Worm (Caenorhabditis elegans): Measurements from ENCODE around the gene pkhm-2.

pkhm-2 gene

DNA sequence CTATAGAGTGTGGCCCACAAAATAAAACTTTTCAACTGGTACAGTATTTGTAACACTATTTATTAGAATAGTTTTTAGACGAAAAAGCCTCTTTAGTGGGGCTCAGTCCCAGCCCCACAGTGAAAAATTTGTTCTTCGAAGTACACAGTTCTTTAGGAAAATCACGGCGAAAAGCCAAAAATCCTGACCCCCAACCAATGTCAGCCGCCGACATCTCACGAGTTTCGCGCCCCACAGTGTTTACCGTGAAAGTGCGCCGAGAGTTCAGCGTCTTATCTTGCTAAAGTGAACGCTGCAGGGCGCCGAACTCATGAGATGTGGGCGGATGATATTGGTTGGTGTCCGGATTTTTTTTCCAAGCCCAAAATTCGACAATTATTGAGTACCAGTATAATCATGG, 10.3 kb downstream of the pkhm-2 start:
- TF ChIP-seq snpc-4 (tag; optimal IDR thresholded peaks at IDR 0.05), result peak; percentile 77
- TF ChIP-seq nhr-76 (tag; optimal IDR thresholded peaks at IDR 0.05), result no peak
- no peak for TF ChIP-seq eor-1 (tag; optimal IDR thresholded peaks at IDR 0.05)
- TF ChIP-seq elt-2 (tag; optimal IDR thresholded peaks at IDR 0.05), result no peak
- no peak for TF ChIP-seq lsy-12 (tag; optimal IDR thresholded peaks at IDR 0.05)

DNA sequence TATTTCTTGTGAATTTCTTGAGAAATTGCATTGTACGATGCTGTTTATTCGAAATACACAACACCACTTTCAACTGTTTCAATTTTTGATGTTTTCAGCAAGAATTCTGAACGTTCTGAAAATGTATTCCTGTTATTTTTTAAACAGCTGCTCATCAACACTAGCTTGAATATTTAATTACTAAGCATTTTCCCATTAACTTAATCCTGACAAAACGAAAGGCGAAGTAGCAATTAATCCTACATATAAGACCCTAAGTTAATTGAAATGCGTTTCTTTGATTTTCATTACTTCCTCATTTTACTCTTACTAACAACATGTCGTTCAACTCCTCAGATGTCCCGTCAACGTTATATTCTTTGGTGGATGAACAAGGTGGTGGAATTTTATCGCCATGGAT, 12.8 kb downstream of the pkhm-2 start, which contains the start of gene ocr-3:
Gene ocr-3, plus strand, starts transcription at position 301 of the 400 bp plus-strand sequence.
- TF ChIP-seq egl-5 (tag; optimal IDR thresholded peaks at IDR 0.05), result no peak

DNA sequence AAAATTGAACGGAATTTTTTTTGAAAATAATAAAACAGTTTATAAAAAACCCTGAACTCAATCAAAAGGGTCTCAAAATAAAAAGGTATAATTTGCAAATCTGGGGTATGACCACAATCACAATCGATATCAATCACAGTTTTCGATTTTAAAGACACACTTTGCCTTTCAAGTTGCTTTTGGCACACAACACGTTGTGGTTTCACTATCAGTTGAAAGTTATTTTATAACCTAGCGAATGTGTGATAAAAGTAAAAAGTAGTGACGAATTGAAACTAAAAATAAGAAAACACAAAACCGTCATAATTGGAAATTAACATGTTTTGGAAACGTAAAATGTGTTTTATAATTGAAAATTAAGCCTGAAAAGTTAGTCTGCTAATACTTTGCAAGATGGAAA, 13.6 kb downstream of the pkhm-2 start:
- TF ChIP-seq nhr-77 (tag; optimal IDR thresholded peaks at IDR 0.05) (no peak), nhr-76 (tag; optimal IDR thresholded peaks at IDR 0.05) (no peak), snpc-4 (tag; optimal IDR thresholded peaks at IDR 0.05) (no peak), pqm-1 (tag; optimal IDR thresholded peaks at IDR 0.05) (peak; percentile 82), nhr-23 (tag; optimal IDR thresholded peaks at IDR 0.05) (no peak), fos-1 (tag; optimal IDR thresholded peaks at IDR 0.05) (no peak), elt-2 (tag; optimal IDR thresholded peaks at IDR 0.05) (peak; percentile 75), pha-4 (tag; optimal IDR thresholded peaks at IDR 0.05) (no peak)

DNA sequence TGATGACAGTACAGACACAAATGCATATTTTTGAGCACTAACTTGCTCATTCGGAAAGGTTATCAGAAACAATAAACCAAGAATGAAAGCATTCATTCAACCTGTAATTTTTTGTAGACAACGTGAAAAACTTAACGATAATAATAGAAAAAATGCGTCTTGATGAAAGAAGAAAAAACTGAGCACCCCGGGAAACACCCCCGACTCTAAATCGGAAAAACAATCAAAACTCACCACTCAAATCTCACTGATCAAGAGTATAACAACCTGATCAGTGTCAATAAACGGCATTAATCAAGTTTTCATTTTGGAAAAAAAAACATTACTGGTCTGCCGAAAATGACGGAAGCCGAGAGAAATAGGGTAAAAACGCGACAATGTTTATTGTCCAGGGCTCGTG, 15.1 kb downstream of the pkhm-2 start, which contains the start of gene T10B10.8:
Gene T10B10.8, minus strand, starts transcription at position 101 of the 400 bp plus-strand sequence.
- TF ChIP-seq lin-15B (tag; optimal IDR thresholded peaks at IDR 0.05) (no peak), lsy-12 (tag; optimal IDR thresholded peaks at IDR 0.05) (no peak), mml-1 (tag; optimal IDR thresholded peaks at IDR 0.05) (no peak), jun-1 (tag; optimal IDR thresholded peaks at IDR 0.05) (no peak), elt-3 (tag; optimal IDR thresholded peaks at IDR 0.05) (no peak), pha-4 (tag; optimal IDR thresholded peaks at IDR 0.05) (peak; percentile 40)

DNA sequence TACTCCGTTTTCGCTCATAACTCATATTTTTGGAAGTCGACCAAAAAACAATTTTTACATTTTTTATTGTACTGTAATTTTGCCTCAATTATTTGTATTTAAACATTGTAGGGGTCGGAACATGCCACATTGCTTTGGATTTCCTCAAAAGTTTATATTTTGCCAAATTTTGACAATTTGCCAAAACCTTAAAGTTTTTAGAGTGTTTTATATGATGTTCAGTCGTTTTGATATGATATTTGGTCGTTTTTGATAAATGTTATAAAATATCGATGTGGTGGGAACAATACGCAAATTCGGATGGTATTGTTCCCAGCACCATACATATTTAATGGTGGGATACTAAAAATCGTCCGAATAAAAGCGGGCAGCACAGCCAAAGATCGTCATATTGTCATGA, 17.2 kb downstream of the pkhm-2 start, which contains the start of gene T10B10.9:
Gene T10B10.9, plus strand, starts transcription at position 301 of the 400 bp plus-strand sequence.
- TF ChIP-seq ztf-4 (tag; optimal IDR thresholded peaks at IDR 0.05) (no peak), elt-3 (tag; optimal IDR thresholded peaks at IDR 0.05) (no peak), skn-1 (tag; optimal IDR thresholded peaks at IDR 0.05) (no peak), nhr-237 (tag; optimal IDR thresholded peaks at IDR 0.05) (no peak), egl-27 (tag; optimal IDR thresholded peaks at IDR 0.05) (no peak), lsy-12 (tag; optimal IDR thresholded peaks at IDR 0.05) (no peak), snpc-4 (tag; optimal IDR thresholded peaks at IDR 0.05) (no peak), pqm-1 (tag; optimal IDR thresholded peaks at IDR 0.05) (no peak), elt-1 (tag; optimal IDR thresholded peaks at IDR 0.05) (no peak), fkh-2 (tag; optimal IDR thresholded peaks at IDR 0.05) (no peak), ceh-82 (tag; optimal IDR thresholded peaks at IDR 0.05) (no peak), ZK546.5 (tag; optimal IDR thresholded peaks at IDR 0.05) (no peak), nhr-11 (tag; optimal IDR thresholded peaks at IDR 0.05) (no peak)

DNA sequence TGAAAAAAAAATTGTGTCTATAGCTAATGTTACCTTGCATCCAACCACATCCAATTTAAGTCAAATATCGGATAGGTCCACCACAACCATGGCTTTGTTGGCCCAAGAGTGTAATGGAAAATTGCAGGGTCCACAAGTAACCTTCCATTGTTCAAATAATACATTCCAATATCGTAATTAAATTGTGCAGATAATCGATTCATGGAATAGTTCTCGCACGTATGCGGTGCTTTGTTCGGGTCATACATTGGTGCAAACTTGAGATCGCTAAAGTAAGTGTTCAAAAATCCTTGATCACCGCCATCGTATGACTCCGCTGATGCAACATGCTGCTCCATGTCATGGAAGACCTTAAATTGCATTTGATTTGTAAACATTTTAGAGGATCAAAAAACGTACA, 18.1 kb downstream of the pkhm-2 start:
- TF ChIP-seq nhr-28 (tag; optimal IDR thresholded peaks at IDR 0.05) (no peak), eor-1 (tag; optimal IDR thresholded peaks at IDR 0.05) (no peak)

DNA sequence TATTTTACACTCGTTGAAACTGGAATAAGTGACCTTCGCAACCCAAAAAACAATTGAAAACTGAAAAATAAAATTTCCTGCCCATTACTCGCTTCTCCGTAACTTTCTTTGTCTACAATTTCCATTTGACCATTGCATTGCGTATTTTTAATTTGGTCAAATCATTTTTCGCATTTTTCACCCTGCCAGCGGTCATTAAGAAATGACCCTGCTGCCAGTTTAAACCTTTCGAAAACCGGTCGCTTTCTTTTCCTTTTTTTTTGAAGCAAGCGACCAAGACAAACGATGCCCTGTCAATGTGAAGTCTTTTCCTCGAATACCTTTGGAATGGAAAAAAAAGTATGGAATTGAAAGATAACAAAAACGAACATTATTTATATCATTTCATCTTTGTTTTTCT, 20.3 kb downstream of the pkhm-2 start:
- no peak for TF ChIP-seq nhr-76 (tag; optimal IDR thresholded peaks at IDR 0.05)
- no peak for TF ChIP-seq eor-1 (tag; optimal IDR thresholded peaks at IDR 0.05)
- TF ChIP-seq nhr-25 (tag; optimal IDR thresholded peaks at IDR 0.05), result peak; percentile 3

DNA sequence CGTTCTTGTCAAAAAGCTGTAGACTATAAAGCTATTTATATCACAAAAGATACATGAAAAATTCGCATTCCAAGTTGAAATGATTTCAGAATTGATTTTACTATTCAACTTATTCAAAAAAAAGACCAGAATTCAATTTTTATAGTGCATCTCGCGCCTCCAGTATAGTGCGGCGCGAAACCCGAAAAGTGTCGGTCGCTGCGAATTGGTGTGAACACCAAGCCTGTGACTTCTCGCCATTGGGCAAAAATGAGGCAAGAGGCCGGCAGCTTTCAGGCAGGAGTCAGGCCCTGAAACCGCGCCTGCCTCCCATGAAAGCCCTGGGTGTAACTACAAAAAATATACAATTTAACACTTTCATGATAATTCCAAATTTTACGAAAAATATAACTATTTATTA, 21.9 kb downstream of the pkhm-2 start:
- TF ChIP-seq egl-27 (tag; optimal IDR thresholded peaks at IDR 0.05) (no peak), daf-12 (tag; optimal IDR thresholded peaks at IDR 0.05) (no peak), sea-2 (GFP tag; optimal IDR thresholded peaks at IDR 0.05) (no peak), fos-1 (tag; optimal IDR thresholded peaks at IDR 0.05) (no peak), ztf-4 (tag; optimal IDR thresholded peaks at IDR 0.05) (no peak), nfya-1 (tag; optimal IDR thresholded peaks at IDR 0.05; ENCODE audit: insufficient read depth) (no peak), nhr-28 (tag; optimal IDR thresholded peaks at IDR 0.05) (no peak), zag-1 (tag; optimal IDR thresholded peaks at IDR 0.05) (no peak), nhr-77 (tag; optimal IDR thresholded peaks at IDR 0.05) (no peak)

All from whole organism, L3 larva.